Worm (Caenorhabditis elegans) whole organism, late embryonic: ENCODE data around the gene clec-75.

Source experiments
- K09A11.1 ChIP-seq: sonication (generic microtip); optimal IDR thresholded peaks from 2 replicates; lab custom pipeline; 2017; ENCODE audit warnings: antibody characterized with exemption, mild to moderate bottlenecking, missing genetic modification characterization, missing compliant biosample characterization; ENCODE audit not compliant: insufficient read depth
- ama-1 ChIP-seq: fragments of 150-350 bp; optimal IDR thresholded peaks from 2 replicates; lab custom pipeline; 2014
- ceh-19 ChIP-seq: fragments of 200-800 bp; sonication (Bioruptor generic); optimal IDR thresholded peaks from 2 replicates; lab custom pipeline; 2018; ENCODE audit warnings: mild to moderate bottlenecking, missing genetic modification characterization, missing compliant biosample characterization
- ceh-2 ChIP-seq: sonication (generic microtip); optimal IDR thresholded peaks from 2 replicates; lab custom pipeline; 2016; ENCODE audit warnings: missing genotype, missing genetic modification characterization, missing compliant biosample characterization
- ceh-9 ChIP-seq: sonication (generic microtip); optimal IDR thresholded peaks from 2 replicates; lab custom pipeline; 2016; ENCODE audit warnings: mild to moderate bottlenecking, missing genetic modification characterization, inconsistent platforms, missing compliant biosample characterization
- elt-2 ChIP-seq: sonication (generic microtip); optimal IDR thresholded peaks from 2 replicates; lab custom pipeline; 2016; ENCODE audit warnings: missing genetic modification reagents, missing genetic modification characterization, missing compliant biosample characterization
- gmeb-2 ChIP-seq: sonication (generic microtip); optimal IDR thresholded peaks from 2 replicates; lab custom pipeline; 2016; ENCODE audit warnings: missing genetic modification characterization, inconsistent platforms, missing compliant biosample characterization
- hlh-8 ChIP-seq: sonication (generic microtip); optimal IDR thresholded peaks from 2 replicates; lab custom pipeline; 2016; ENCODE audit warnings: missing genotype, missing genetic modification characterization, missing compliant biosample characterization
- lin-11 ChIP-seq: fragments of 200-800 bp; sonication (Bioruptor generic); optimal IDR thresholded peaks from 2 replicates; lab custom pipeline; 2018; ENCODE audit warnings: mild to moderate bottlenecking, missing genetic modification characterization, missing compliant biosample characterization
- npax-4 ChIP-seq: sonication (generic microtip); optimal IDR thresholded peaks from 2 replicates; lab custom pipeline; 2016; ENCODE audit warnings: missing genetic modification characterization, missing compliant biosample characterization
- pqm-1 ChIP-seq: sonication (generic microtip); optimal IDR thresholded peaks from 2 replicates; lab custom pipeline; 2016; ENCODE audit warnings: missing genetic modification characterization, missing compliant biosample characterization

ce11 chrIV:3912598-3912997 lies 47.9 kb upstream of the clec-75 start, which contains the start of gene F56D6.20:
- TF ChIP-seq ceh-19 (GFP tag; lab: Kevin White, UChicago) (no peak), lin-11 (tag; lab: Kevin White, UChicago) (no peak), hlh-8 (tag; lab: Kevin White, UChicago) (no peak), ama-1 (lab: Kevin White, UChicago) (no peak), K09A11.1 (tag; lab: Kevin White, UChicago) (no peak), ceh-2 (tag; lab: Kevin White, UChicago) (no peak), gmeb-2 (tag; lab: Kevin White, UChicago) (no peak), pqm-1 (no peak), npax-4 (tag; lab: Kevin White, UChicago) (no peak), ceh-9 (tag; lab: Kevin White, UChicago) (no peak), elt-2 (tag; lab: Kevin White, UChicago) (no peak)
